Fruit fly (Drosophila melanogaster) whole organism, embryonic: ENCODE data around the gene CG7231.

Source experiments
- Bgb ChIP-seq: fragments of 200-800 bp; sonication (Bioruptor generic); IDR thresholded peaks from 2 replicates; pipeline ENCODE4 v1.3.6; 2022; ENCODE audit warnings: missing biosample characterization, missing genetic modification characterization; ENCODE audit not compliant: partially characterized antibody
- Blimp-1 ChIP-seq: fragments of 200-800 bp; sonication (Bioruptor generic); optimal IDR thresholded peaks from 3 replicates; lab custom pipeline; 2018; ENCODE audit warnings: missing biosample characterization, missing genetic modification characterization, mild to moderate bottlenecking, moderate library complexity, missing genetic modification reagents
- CG10959 ChIP-seq: fragments of 200-800 bp; sonication (Bioruptor generic); IDR thresholded peaks from 2 replicates; pipeline ENCODE4 v1.3.6; 2022; ENCODE audit warnings: missing biosample characterization, missing genetic modification characterization
- CG11504 ChIP-seq: fragments of 200-800 bp; sonication (Bioruptor generic); optimal IDR thresholded peaks from 3 replicates; lab custom pipeline; 2019; ENCODE audit warnings: missing biosample characterization, mild to moderate bottlenecking, missing genetic modification characterization, moderate library complexity
- CG12659 ChIP-seq: fragments of 200-800 bp; sonication (Bioruptor generic); optimal IDR thresholded peaks from 3 replicates; lab custom pipeline; 2017; ENCODE audit warnings: mild to moderate bottlenecking, missing biosample characterization, missing genetic modification reagents, missing genetic modification characterization
- CG13296 ChIP-seq: fragments of 200-800 bp; sonication (Bioruptor generic); optimal IDR thresholded peaks from 3 replicates; lab custom pipeline; 2018; ENCODE audit warnings: missing biosample characterization, mild to moderate bottlenecking, missing genetic modification characterization
- CG14050 ChIP-seq: fragments of 200-800 bp; sonication (Bioruptor generic); IDR thresholded peaks from 3 replicates; pipeline ENCODE4 v1.3.6; 2022; ENCODE audit warnings: missing biosample characterization, missing genetic modification characterization
- CG14710 ChIP-seq: fragments of 200-800 bp; sonication (Bioruptor generic); optimal IDR thresholded peaks from 3 replicates; lab custom pipeline; 2019; ENCODE audit warnings: missing biosample characterization, mild to moderate bottlenecking, missing genetic modification characterization, moderate library complexity
- CG16813 ChIP-seq: fragments of 200-800 bp; sonication (Bioruptor generic); IDR thresholded peaks from 3 replicates; pipeline ENCODE4 v1.3.6; 2022; ENCODE audit warnings: missing biosample characterization, missing genetic modification characterization; ENCODE audit not compliant: partially characterized antibody
- CG17359 ChIP-seq: fragments of 200-800 bp; sonication (Bioruptor generic); optimal IDR thresholded peaks from 3 replicates; lab custom pipeline; 2018; ENCODE audit warnings: missing biosample characterization, mild to moderate bottlenecking, missing genetic modification characterization, moderate library complexity
- CG17568 ChIP-seq: fragments of 200-800 bp; sonication (Bioruptor generic); optimal IDR thresholded peaks from 2 replicates; lab custom pipeline; 2018; ENCODE audit warnings: missing biosample characterization, mild to moderate bottlenecking, missing genetic modification characterization, moderate library complexity
- CG17802 ChIP-seq: fragments of 200-800 bp; sonication (Bioruptor generic); optimal IDR thresholded peaks from 2 replicates; lab custom pipeline; 2018; ENCODE audit warnings: missing biosample characterization, mild to moderate bottlenecking, missing genetic modification characterization, moderate library complexity
- CG2129 ChIP-seq: fragments of 200-800 bp; sonication (Bioruptor generic); IDR thresholded peaks from 2 replicates; pipeline ENCODE4 v1.3.6; 2022; ENCODE audit warnings: missing biosample characterization, missing genetic modification characterization; ENCODE audit not compliant: partially characterized antibody
- CG31365 ChIP-seq: fragments of 200-800 bp; sonication (Bioruptor generic); optimal IDR thresholded peaks from 2 replicates; lab custom pipeline; 2018; ENCODE audit warnings: missing biosample characterization, mild to moderate bottlenecking, missing genetic modification characterization
- CG32772 ChIP-seq: fragments of 200-800 bp; sonication (Bioruptor generic); IDR thresholded peaks from 2 replicates; pipeline ENCODE4 v1.3.6; 2022; ENCODE audit warnings: missing biosample characterization, missing genetic modification characterization
- CG3847 ChIP-seq: fragments of 200-800 bp; sonication (Bioruptor generic); IDR thresholded peaks from 2 replicates; pipeline ENCODE4 v1.3.6; 2022; ENCODE audit warnings: missing biosample characterization, missing genetic modification characterization
- CG5180 ChIP-seq: fragments of 200-800 bp; sonication (Bioruptor generic); optimal IDR thresholded peaks from 3 replicates; lab custom pipeline; 2017; ENCODE audit warnings: missing biosample characterization, missing genetic modification characterization, mild to moderate bottlenecking, moderate library complexity, missing genetic modification reagents
- CG6689 ChIP-seq: fragments of 200-800 bp; sonication (Bioruptor generic); IDR thresholded peaks from 2 replicates; pipeline ENCODE4 v1.3.6; 2022; ENCODE audit warnings: missing biosample characterization, missing genetic modification characterization
- CG8388 ChIP-seq: fragments of 200-800 bp; sonication (Bioruptor generic); optimal IDR thresholded peaks from 2 replicates; lab custom pipeline; 2019; ENCODE audit warnings: missing biosample characterization, mild to moderate bottlenecking, missing genetic modification characterization, moderate library complexity
- ERR ChIP-seq: fragments of 200-800 bp; sonication (Bioruptor generic); optimal IDR thresholded peaks from 2 replicates; lab custom pipeline; 2016; ENCODE audit warnings: missing biosample characterization, missing genetic modification characterization
- Hr51 ChIP-seq, 2 experiments: fragments of 200-800 bp; sonication (Bioruptor generic); optimal IDR thresholded peaks; 2 replicates in 1 of 2; 3 replicates in 1 of 2; lab custom pipeline; 2016 to 2018; ENCODE audit warnings: missing biosample characterization in 2 of 2, missing genetic modification characterization in 2 of 2, mild to moderate bottlenecking in 1 of 2, moderate library complexity in 1 of 2
- Mad ChIP-seq: fragments of 200-800 bp; sonication (Bioruptor generic); optimal IDR thresholded peaks from 2 replicates; lab custom pipeline; 2016; ENCODE audit warnings: missing biosample characterization, missing genetic modification characterization
- Med ChIP-seq: fragments of 200-800 bp; sonication (Bioruptor generic); peaks from one replicate; lab custom pipeline; 2016; ENCODE audit warnings: missing biosample characterization, missing genetic modification characterization, mild to moderate bottlenecking, inconsistent platforms, moderate library complexity
- Myb ChIP-seq: fragments of 200-800 bp; sonication (Bioruptor generic); optimal IDR thresholded peaks from 2 replicates; lab custom pipeline; 2016; ENCODE audit warnings: missing biosample characterization, missing genetic modification characterization
- Oli ChIP-seq: fragments of 200-800 bp; sonication (Bioruptor generic); optimal IDR thresholded peaks from 2 replicates; lab custom pipeline; 2018; ENCODE audit warnings: missing biosample characterization, mild to moderate bottlenecking, missing genetic modification characterization, moderate library complexity
- Ptx1 ChIP-seq: fragments of 200-800 bp; sonication (Bioruptor generic); IDR thresholded peaks from 2 replicates; pipeline ENCODE4 v1.3.6; 2022; ENCODE audit warnings: missing biosample characterization, missing genetic modification characterization
- Ravus ChIP-seq: fragments of 200-800 bp; sonication (Bioruptor generic); IDR thresholded peaks from 2 replicates; pipeline ENCODE4 v1.3.6; 2022; ENCODE audit warnings: missing biosample characterization, missing genetic modification characterization
- Trl ChIP-seq, 3 experiments: fragments of >200 bp in 2 of 3; fragments of 200-800 bp in 1 of 3; sonication (Bioruptor generic) in 1 of 3; optimal IDR thresholded peaks; 2 replicates in 1 of 3; 3 replicates in 2 of 3; lab custom pipeline; 2016 to 2017; ENCODE audit warnings: missing biosample characterization in 1 of 3, missing genetic modification characterization in 1 of 3
- Xbp1 ChIP-seq: fragments of 200-800 bp; sonication (Bioruptor generic); optimal IDR thresholded peaks from 3 replicates; lab custom pipeline; 2016; ENCODE audit warnings: missing biosample characterization, mild to moderate bottlenecking, missing genetic modification characterization
- amos ChIP-seq: fragments of 200-800 bp; sonication (Bioruptor generic); IDR thresholded peaks from 2 replicates; pipeline ENCODE4 v1.3.6; 2022; ENCODE audit warnings: missing biosample characterization, missing genetic modification characterization; ENCODE audit not compliant: partially characterized antibody
- cas ChIP-seq: fragments of 200-800 bp; sonication (Bioruptor generic); IDR thresholded peaks from 2 replicates; pipeline ENCODE4 v1.3.6; 2022; ENCODE audit warnings: missing biosample characterization, missing genetic modification characterization
- caup ChIP-seq: fragments of 200-800 bp; sonication (Bioruptor generic); optimal IDR thresholded peaks from 3 replicates; lab custom pipeline; 2017; ENCODE audit warnings: missing biosample characterization, mild to moderate bottlenecking, missing genetic modification characterization, moderate library complexity; ENCODE audit not compliant: severe bottlenecking
- cg ChIP-seq: fragments of 200-800 bp; sonication (Bioruptor generic); optimal IDR thresholded peaks from 3 replicates; lab custom pipeline; 2019; ENCODE audit warnings: missing biosample characterization, mild to moderate bottlenecking, missing genetic modification characterization, moderate library complexity
- chinmo ChIP-seq: fragments of 200-800 bp; sonication (Bioruptor generic); IDR thresholded peaks from 4 replicates; pipeline ENCODE4 v1.3.6; 2022; ENCODE audit warnings: missing biosample characterization, missing genetic modification characterization; ENCODE audit not compliant: partially characterized antibody
- fd3F ChIP-seq: fragments of 200-800 bp; sonication (Bioruptor generic); optimal IDR thresholded peaks from 2 replicates; lab custom pipeline; 2018; ENCODE audit warnings: missing biosample characterization, mild to moderate bottlenecking, missing genetic modification characterization, moderate library complexity
- gt ChIP-seq: fragments of 200-800 bp; sonication (Bioruptor generic); IDR thresholded peaks from 2 replicates; pipeline ENCODE4 v1.3.6; 2022; ENCODE audit warnings: missing biosample characterization, missing genetic modification characterization
- hbn ChIP-seq: fragments of 200-800 bp; sonication (Bioruptor generic); IDR thresholded peaks from 2 replicates; pipeline ENCODE4 v1.3.6; 2022; ENCODE audit warnings: missing biosample characterization, missing genetic modification characterization; ENCODE audit not compliant: partially characterized antibody
- ind ChIP-seq: fragments of 200-800 bp; sonication (Bioruptor generic); optimal IDR thresholded peaks from 3 replicates; lab custom pipeline; 2016; ENCODE audit warnings: missing biosample characterization, missing genetic modification characterization
- ken ChIP-seq: fragments of 200-800 bp; sonication (Bioruptor generic); IDR thresholded peaks from 3 replicates; pipeline ENCODE4 v1.3.6; 2022; ENCODE audit warnings: missing biosample characterization, missing genetic modification characterization
- pfk ChIP-seq: fragments of 200-800 bp; sonication (Bioruptor generic); optimal IDR thresholded peaks from 2 replicates; lab custom pipeline; 2018; ENCODE audit warnings: missing biosample characterization, mild to moderate bottlenecking, missing genetic modification characterization, moderate library complexity
- sc ChIP-seq, 3 experiments: fragments of >200 bp in 2 of 3; fragments of 200-800 bp in 1 of 3; sonication (Bioruptor generic) in 1 of 3; optimal IDR thresholded peaks; 2 replicates in 2 of 3; 3 replicates in 1 of 3; lab custom pipeline; 2017; ENCODE audit warnings: mild to moderate bottlenecking in 1 of 3, missing biosample characterization in 1 of 3, missing genetic modification characterization in 1 of 3, missing genetic modification reagents in 1 of 3
- sens ChIP-seq: fragments of 200-800 bp; sonication (Bioruptor generic); peaks from one replicate; lab custom pipeline; 2016; ENCODE audit warnings: missing biosample characterization, missing genetic modification characterization
- sqz ChIP-seq: fragments of 200-800 bp; sonication (Bioruptor generic); optimal IDR thresholded peaks from 3 replicates; lab custom pipeline; 2018; ENCODE audit warnings: missing biosample characterization, mild to moderate bottlenecking, missing genetic modification characterization
- tgo ChIP-seq: fragments of 200-800 bp; sonication (Bioruptor generic); IDR thresholded peaks from 3 replicates; pipeline ENCODE4 v1.3.6; 2022; ENCODE audit warnings: missing biosample characterization, missing genetic modification characterization
- tio ChIP-seq: fragments of 200-800 bp; sonication (Bioruptor generic); optimal IDR thresholded peaks from 2 replicates; lab custom pipeline; 2017; ENCODE audit warnings: missing biosample characterization, missing genetic modification characterization, inconsistent platforms
- yki ChIP-seq: fragments of >200 bp; optimal IDR thresholded peaks from 3 replicates; lab custom pipeline; 2018
- zen ChIP-seq: fragments of 200-800 bp; sonication (Bioruptor generic); optimal IDR thresholded peaks from 3 replicates; lab custom pipeline; 2018; ENCODE audit warnings: missing biosample characterization, mild to moderate bottlenecking, missing genetic modification characterization, moderate library complexity

The CG7231 gene

dm6 chr2L:7984889-7985514 lies 1.3 kb downstream of the CG7231 start (continued):
- TF ChIP-seq ken (GFP tag; lab: Robert Waterston, UW): no peak
- TF ChIP-seq Hr51 (GFP tag; optimal IDR thresholded peaks at IDR 0.05; lab: Kevin White, UChicago): peak in 1 of 2 experiments; percentile 22
- peak; percentile 7 for TF ChIP-seq CG14710 (tag; lab: Kevin White, UChicago)
- no peak for TF ChIP-seq Mad (GFP tag; lab: Kevin White, UChicago)
- TF ChIP-seq CG31365 (tag; lab: Kevin White, UChicago): no peak
- TF ChIP-seq pfk (GFP tag; lab: Kevin White, UChicago): no peak
- no peak for TF ChIP-seq caup (GFP tag; lab: Kevin White, UChicago)
- TF ChIP-seq cg: peak; percentile 22
- TF ChIP-seq CG2129 (GFP tag; lab: Robert Waterston, UW): no peak
- no peak for TF ChIP-seq yki (lab: Kevin White, UChicago)
- 0 out of 2 replicates have a peak, but pooled peaks have one; percentile 11 for TF ChIP-seq CG6689 (GFP tag; lab: Robert Waterston, UW)
- no peak for TF ChIP-seq amos (GFP tag; lab: Robert Waterston, UW)
- peak; percentile 86 for TF ChIP-seq sens (GFP tag; lab: Kevin White, UChicago)
- TF ChIP-seq ERR (GFP tag; lab: Kevin White, UChicago): no peak
- peak; percentile 17 for TF ChIP-seq Blimp-1 (GFP tag; lab: Kevin White, UChicago)
- no peak for TF ChIP-seq Ravus (GFP tag; lab: Robert Waterston, UW)
- TF ChIP-seq hbn (GFP tag; lab: Robert Waterston, UW): no peak
- TF ChIP-seq Oli (tag; lab: Kevin White, UChicago): peak; percentile 11
- TF ChIP-seq CG14050 (GFP tag; lab: Robert Waterston, UW): no peak
- peak; percentile 71 for TF ChIP-seq CG16813
- no peak for TF ChIP-seq gt (GFP tag; lab: Robert Waterston, UW)
- TF ChIP-seq CG3847 (GFP tag; lab: Robert Waterston, UW): no peak
- TF ChIP-seq Myb (GFP tag; lab: Kevin White, UChicago): no peak
- no peak for TF ChIP-seq fd3F (GFP tag; lab: Kevin White, UChicago)
- TF ChIP-seq CG11504 (tag; lab: Kevin White, UChicago): peak; percentile 42
- TF ChIP-seq CG13296: no peak
- 0 out of 2 replicates have a peak, but pooled peaks have one; percentile 9 for TF ChIP-seq CG32772 (GFP tag; lab: Robert Waterston, UW)
- TF ChIP-seq Trl (optimal IDR thresholded peaks at IDR 0.05; lab: Kevin White, UChicago): peak; percentile 27 to 38
- peak; percentile 7 for TF ChIP-seq Trl (GFP tag; optimal IDR thresholded peaks at IDR 0.05; lab: Kevin White, UChicago)
- peak; percentile 26 for TF ChIP-seq CG17359 (tag; lab: Kevin White, UChicago)
- peak; percentile 5 for TF ChIP-seq CG12659 (GFP tag; lab: Kevin White, UChicago)
- TF ChIP-seq sc (optimal IDR thresholded peaks at IDR 0.05; lab: Kevin White, UChicago): no peak
- TF ChIP-seq sc (GFP tag; optimal IDR thresholded peaks at IDR 0.05; lab: Kevin White, UChicago): no peak
- TF ChIP-seq chinmo (GFP tag; lab: Robert Waterston, UW): peak; percentile 63; the same call in 2 of the 4 replicates
- no peak for TF ChIP-seq zen
- no peak for TF ChIP-seq CG8388 (GFP tag; lab: Kevin White, UChicago)
- TF ChIP-seq sqz (GFP tag; lab: Kevin White, UChicago): peak; percentile 5
- peak; percentile 71 for TF ChIP-seq Med (GFP tag; lab: Kevin White, UChicago)
- TF ChIP-seq Bgb (GFP tag; lab: Robert Waterston, UW): peak; percentile 40; the same call in 1 of the 2 replicates
- TF ChIP-seq CG10959 (GFP tag; lab: Robert Waterston, UW): no peak
- TF ChIP-seq tio: no peak
- no peak for TF ChIP-seq CG5180 (GFP tag; lab: Kevin White, UChicago)
- TF ChIP-seq ind (GFP tag; lab: Kevin White, UChicago): peak; percentile 7
- TF ChIP-seq Xbp1: peak; percentile 9
- peak; percentile 30; the same call in 1 of the 2 replicates for TF ChIP-seq Ptx1
- TF ChIP-seq tgo (GFP tag; lab: Robert Waterston, UW): no peak
- TF ChIP-seq CG17802: no peak
- no peak for TF ChIP-seq CG17568
- no peak for TF ChIP-seq cas (GFP tag; lab: Robert Waterston, UW)
